Worm (Caenorhabditis elegans): ENCODE results near the gene tdc-1.

tdc-1 gene

ce11 chrII:8267679-8268078 is 2.7 kb upstream of the tdc-1 start:
- TF ChIP-seq nhr-25 (tag; optimal IDR thresholded peaks at IDR 0.05) = no peak
- no peak for TF ChIP-seq ztf-11 (tag; optimal IDR thresholded peaks at IDR 0.05)

- TF ChIP-seq ztf-11 (tag; optimal IDR thresholded peaks at IDR 0.05) (no peak), ceh-16 (tag; optimal IDR thresholded peaks at IDR 0.05) (no peak), sma-3 (GFP tag; optimal IDR thresholded peaks at IDR 0.05) (no peak), elt-1 (tag; optimal IDR thresholded peaks at IDR 0.05) (no peak), ama-1 (optimal IDR thresholded peaks at IDR 0.05) (no peak), egl-27 (tag; optimal IDR thresholded peaks at IDR 0.05) (no peak), unc-39 (tag; optimal IDR thresholded peaks at IDR 0.05) (no peak), skn-1 (tag; optimal IDR thresholded peaks at IDR 0.05) (no peak), ztf-4 (tag; optimal IDR thresholded peaks at IDR 0.05) (no peak), nhr-6 (tag; optimal IDR thresholded peaks at IDR 0.05) (no peak), unc-62 (GFP tag; optimal IDR thresholded peaks at IDR 0.05) (no peak), sem-4 (tag; optimal IDR thresholded peaks at IDR 0.05) (no peak)
These were observed 1.0 kb upstream of the tdc-1 start, which contains the start of gene K01C8.2 for ce11 chrII:8269351-8269750. Gene K01C8.2 (minus strand): TSS chrII:8269451.

- TF ChIP-seq lsy-2 (tag; optimal IDR thresholded peaks at IDR 0.05) = no peak
- TF ChIP-seq crh-2 (tag; optimal IDR thresholded peaks at IDR 0.05) = no peak
- TF ChIP-seq sma-9 (GFP tag; optimal IDR thresholded peaks at IDR 0.05) = no peak
- no peak for TF ChIP-seq sma-9 (tag; optimal IDR thresholded peaks at IDR 0.05)
- TF ChIP-seq mdl-1 (tag; optimal IDR thresholded peaks at IDR 0.05) = no peak
- TF ChIP-seq ama-1 (optimal IDR thresholded peaks at IDR 0.05) = no peak
- TF ChIP-seq unc-39 (tag; optimal IDR thresholded peaks at IDR 0.05) = no peak
- TF ChIP-seq ZK546.5 (tag; optimal IDR thresholded peaks at IDR 0.05) = no peak
- TF ChIP-seq ceh-82 (tag; optimal IDR thresholded peaks at IDR 0.05) = no peak
- no peak for TF ChIP-seq unc-62 (GFP tag; optimal IDR thresholded peaks at IDR 0.05)
- TF ChIP-seq nhr-23 (tag; optimal IDR thresholded peaks at IDR 0.05) = no peak
- no peak for TF ChIP-seq nhr-129 (tag; optimal IDR thresholded peaks at IDR 0.05)
- no peak for TF ChIP-seq nhr-6 (tag; optimal IDR thresholded peaks at IDR 0.05)
- TF ChIP-seq skn-1 (tag; optimal IDR thresholded peaks at IDR 0.05) = no peak
- TF ChIP-seq C34F6.9 (tag; optimal IDR thresholded peaks at IDR 0.05) = no peak
These were observed 2.7 kb downstream of the tdc-1 start for ce11 chrII:8273060-8273459.

ce11 chrII:8276057-8276456 is 5.7 kb downstream of the tdc-1 start, which contains the start of the genes gei-14 and slc-25A32:
Gene gei-14 (minus strand): TSS chrII:8276231.
Gene slc-25A32 (plus strand): TSS chrII:8276298.
- TF ChIP-seq F13H6.1 (tag; optimal IDR thresholded peaks at IDR 0.05) (no peak), nhr-129 (tag; optimal IDR thresholded peaks at IDR 0.05) (peak; percentile 13), ceh-16 (tag; optimal IDR thresholded peaks at IDR 0.05) (no peak), nhr-237 (tag; optimal IDR thresholded peaks at IDR 0.05) (no peak), alr-1 (tag; optimal IDR thresholded peaks at IDR 0.05) (no peak), peb-1 (tag; optimal IDR thresholded peaks at IDR 0.05) (no peak), blmp-1 (tag; optimal IDR thresholded peaks at IDR 0.05; ENCODE audit: insufficient read depth) (no peak), sma-3 (GFP tag; optimal IDR thresholded peaks at IDR 0.05) (no peak), Y55F3AM.14 (GFP tag; optimal IDR thresholded peaks at IDR 0.05) (no peak), unc-55 (GFP tag; optimal IDR thresholded peaks at IDR 0.05) (no peak), lsy-2 (tag; optimal IDR thresholded peaks at IDR 0.05) (peak; percentile 59 to 83), nhr-21 (tag; optimal IDR thresholded peaks at IDR 0.05) (no peak), lin-13 (GFP tag; optimal IDR thresholded peaks at IDR 0.05) (no peak), R02D3.7 (tag; optimal IDR thresholded peaks at IDR 0.05) (peak; percentile 85), gmeb-1 (tag; optimal IDR thresholded peaks at IDR 0.05) (peak; percentile 89), ama-1 (optimal IDR thresholded peaks at IDR 0.05) (no peak), lin-11 (tag; optimal IDR thresholded peaks at IDR 0.05) (no peak), nhr-11 (tag; optimal IDR thresholded peaks at IDR 0.05) (no peak), sem-4 (tag; optimal IDR thresholded peaks at IDR 0.05) (no peak), ztf-4 (tag; optimal IDR thresholded peaks at IDR 0.05) (no peak), ztf-11 (tag; optimal IDR thresholded peaks at IDR 0.05) (no peak), ztf-1 (GFP tag; conservative IDR thresholded peaks at IDR 0.05) (no peak), elt-1 (tag; optimal IDR thresholded peaks at IDR 0.05) (no peak)
